Fruit fly (Drosophila melanogaster): Measurements from ENCODE around the gene CG13895.

The CG13895 gene

dm6 chr3L:733845-734697 lies 26.1 kb upstream of the CG13895 start:
- no peak for TF ChIP-seq Hr96 (GFP tag; optimal IDR thresholded peaks at IDR 0.05)
- TF ChIP-seq CG14711 (tag; optimal IDR thresholded peaks at IDR 0.05) = no peak
- no peak for TF ChIP-seq ovo (GFP tag; optimal IDR thresholded peaks at IDR 0.05)
- no peak for TF ChIP-seq CG7045 (GFP tag; optimal IDR thresholded peaks at IDR 0.05)
- no peak for TF ChIP-seq CG11617 (GFP tag; optimal IDR thresholded peaks at IDR 0.05)
- TF ChIP-seq pad (GFP tag; optimal IDR thresholded peaks at IDR 0.05) = no peak
- TF ChIP-seq cnc (optimal IDR thresholded peaks at IDR 0.05) = no peak

dm6 chr3L:733174-733829 lies 25.3 kb upstream of the CG13895 start:
- no peak for TF ChIP-seq CG7101 (tag; optimal IDR thresholded peaks at IDR 0.05)
- TF ChIP-seq Hr96 (GFP tag; optimal IDR thresholded peaks at IDR 0.05) = no peak
- no peak for TF ChIP-seq cnc (optimal IDR thresholded peaks at IDR 0.05)
- no peak for TF ChIP-seq Mnt (GFP tag; optimal IDR thresholded peaks at IDR 0.05)

dm6 chr3L:732290-732954 lies 24.4 kb upstream of the CG13895 start:
- no peak for TF ChIP-seq CG12768 (GFP tag; optimal IDR thresholded peaks at IDR 0.05)
- TF ChIP-seq tj (GFP tag; optimal IDR thresholded peaks at IDR 0.05) = peak; percentile 68

dm6 chr3L:731469-731868 lies 23.5 kb upstream of the CG13895 start:
- TF ChIP-seq cic (GFP tag; optimal IDR thresholded peaks at IDR 0.05) (no peak), kay (GFP tag; ENCODE audit: borderline replicate concordance) (peak; percentile 20), CG11617 (GFP tag; optimal IDR thresholded peaks at IDR 0.05) (no peak), Hr96 (GFP tag; optimal IDR thresholded peaks at IDR 0.05) (no peak), bab1 (GFP tag; optimal IDR thresholded peaks at IDR 0.05) (no peak)

- no peak for TF ChIP-seq toe (GFP tag; optimal IDR thresholded peaks at IDR 0.05)
- no peak for TF ChIP-seq CG7045 (GFP tag; optimal IDR thresholded peaks at IDR 0.05)
- no peak for TF ChIP-seq kay (GFP tag; ENCODE audit: borderline replicate concordance)
- no peak for TF ChIP-seq cic (GFP tag; optimal IDR thresholded peaks at IDR 0.05)
- no peak for TF ChIP-seq Crg-1 (GFP tag; optimal IDR thresholded peaks at IDR 0.05)
- TF ChIP-seq CG5204 (GFP tag; optimal IDR thresholded peaks at IDR 0.05) = no peak
- no peak for TF ChIP-seq cnc (optimal IDR thresholded peaks at IDR 0.05)
- no peak for TF ChIP-seq CG14711 (tag; optimal IDR thresholded peaks at IDR 0.05)
- TF ChIP-seq ovo (GFP tag; optimal IDR thresholded peaks at IDR 0.05) = no peak
- TF ChIP-seq CG7101 (tag; optimal IDR thresholded peaks at IDR 0.05) = no peak
- TF ChIP-seq CG11617 (GFP tag; optimal IDR thresholded peaks at IDR 0.05) = no peak
- no peak for TF ChIP-seq Clk (GFP tag; optimal IDR thresholded peaks at IDR 0.05)
- no peak for TF ChIP-seq CG1620 (GFP tag; optimal IDR thresholded peaks at IDR 0.05)
- TF ChIP-seq bab1 (GFP tag; optimal IDR thresholded peaks at IDR 0.05) = no peak
- TF ChIP-seq pad (GFP tag; optimal IDR thresholded peaks at IDR 0.05) = no peak
- TF ChIP-seq tj (GFP tag; optimal IDR thresholded peaks at IDR 0.05) = no peak
- TF ChIP-seq Hr96 (GFP tag; optimal IDR thresholded peaks at IDR 0.05) = no peak
- TF ChIP-seq CG33017 (tag; optimal IDR thresholded peaks at IDR 0.05) = no peak
Observed at dm6 chr3L:729345-729744, 21.3 kb upstream of the CG13895 start.

dm6 chr3L:728579-728978 lies 20.6 kb upstream of the CG13895 start:
- no peak for TF ChIP-seq Mnt (GFP tag; optimal IDR thresholded peaks at IDR 0.05)
- no peak for TF ChIP-seq Clk (GFP tag; optimal IDR thresholded peaks at IDR 0.05)
- TF ChIP-seq kay (GFP tag; ENCODE audit: borderline replicate concordance) = no peak
- no peak for TF ChIP-seq bab1 (GFP tag; optimal IDR thresholded peaks at IDR 0.05)
- no peak for TF ChIP-seq pad (GFP tag; optimal IDR thresholded peaks at IDR 0.05)
- TF ChIP-seq Hr96 (GFP tag; optimal IDR thresholded peaks at IDR 0.05) = no peak
- TF ChIP-seq cnc (optimal IDR thresholded peaks at IDR 0.05) = no peak
- no peak for TF ChIP-seq CG12768 (GFP tag; optimal IDR thresholded peaks at IDR 0.05)
- no peak for TF ChIP-seq CG14711 (tag; optimal IDR thresholded peaks at IDR 0.05)
- TF ChIP-seq CG7101 (tag; optimal IDR thresholded peaks at IDR 0.05) = no peak
- no peak for TF ChIP-seq cic (GFP tag; optimal IDR thresholded peaks at IDR 0.05)
- TF ChIP-seq CG7045 (GFP tag; optimal IDR thresholded peaks at IDR 0.05) = no peak
- no peak for TF ChIP-seq CG5204 (GFP tag; optimal IDR thresholded peaks at IDR 0.05)
- no peak for TF ChIP-seq Crg-1 (GFP tag; optimal IDR thresholded peaks at IDR 0.05)
- no peak for TF ChIP-seq ovo (GFP tag; optimal IDR thresholded peaks at IDR 0.05)
- TF ChIP-seq CG11617 (GFP tag; optimal IDR thresholded peaks at IDR 0.05) = no peak
- no peak for TF ChIP-seq toe (GFP tag; optimal IDR thresholded peaks at IDR 0.05)
- TF ChIP-seq CG33017 (tag; optimal IDR thresholded peaks at IDR 0.05) = no peak

- TF ChIP-seq cic (GFP tag; optimal IDR thresholded peaks at IDR 0.05) = no peak
- TF ChIP-seq Crg-1 (GFP tag; optimal IDR thresholded peaks at IDR 0.05) = no peak
- TF ChIP-seq Hr96 (GFP tag; optimal IDR thresholded peaks at IDR 0.05) = no peak
- TF ChIP-seq bab1 (GFP tag; optimal IDR thresholded peaks at IDR 0.05) = no peak
- TF ChIP-seq tj (GFP tag; optimal IDR thresholded peaks at IDR 0.05) = no peak
- TF ChIP-seq CG7045 (GFP tag; optimal IDR thresholded peaks at IDR 0.05) = no peak
- TF ChIP-seq CG1620 (GFP tag; optimal IDR thresholded peaks at IDR 0.05) = no peak
- TF ChIP-seq Clk (GFP tag; optimal IDR thresholded peaks at IDR 0.05) = no peak
- no peak for TF ChIP-seq ovo (GFP tag; optimal IDR thresholded peaks at IDR 0.05)
- no peak for TF ChIP-seq CG14711 (tag; optimal IDR thresholded peaks at IDR 0.05)
- no peak for TF ChIP-seq CG12768 (GFP tag; optimal IDR thresholded peaks at IDR 0.05)
- no peak for TF ChIP-seq CG11617 (GFP tag; optimal IDR thresholded peaks at IDR 0.05)
Observed at dm6 chr3L:727874-728273, 19.9 kb upstream of the CG13895 start.
